Worm (Caenorhabditis elegans) whole organism, L4 larva: ENCODE data around the gene szy-4.

ENCODE experiments used
- Y48G9A.11 ChIP-seq: fragments of 200-800 bp; sonication (Bioruptor generic); IDR thresholded peaks from 2 replicates; pipeline ENCODE4 v1.3.6; 2022; ENCODE audit warnings: missing genetic modification reagents, missing genetic modification characterization, missing compliant biosample characterization
- ZK337.2 ChIP-seq: fragments of 200-800 bp; sonication (Bioruptor generic); IDR thresholded peaks from 2 replicates; pipeline ENCODE4 v1.3.6; 2022; ENCODE audit warnings: missing genetic modification reagents, missing genetic modification characterization, missing compliant biosample characterization
- aha-1 ChIP-seq: fragments of 150-350 bp; peaks from one replicate; lab custom pipeline; 2014; ENCODE audit warnings: missing biosample characterization, missing genetic modification characterization
- aly-2 ChIP-seq: sonication (generic microtip); optimal IDR thresholded peaks from 2 replicates; lab custom pipeline; 2018; ENCODE audit warnings: missing biosample characterization, missing genetic modification characterization
- ceh-82 ChIP-seq: sonication (generic microtip); optimal IDR thresholded peaks from 2 replicates; lab custom pipeline; 2017; ENCODE audit warnings: missing biosample characterization, missing genetic modification characterization
- ces-1 ChIP-seq: fragments of 150-350 bp; sonication (generic microtip); optimal IDR thresholded peaks from 4 replicates; lab custom pipeline; 2014; ENCODE audit warnings: missing biosample characterization, missing genetic modification reagents, missing genetic modification characterization
- dmd-8 ChIP-seq: fragments of 200-800 bp; sonication (Bioruptor generic); IDR thresholded peaks from 2 replicates; pipeline ENCODE4 v1.3.6; 2022; ENCODE audit warnings: missing genetic modification characterization, missing compliant biosample characterization
- dmd-9 ChIP-seq: fragments of 200-800 bp; sonication (Bioruptor generic); IDR thresholded peaks from 2 replicates; pipeline ENCODE4 v1.3.6; 2022; ENCODE audit warnings: missing genetic modification reagents, missing genetic modification characterization, missing compliant biosample characterization
- fkh-10 ChIP-seq: fragments of 150-350 bp; optimal IDR thresholded peaks from 2 replicates; lab custom pipeline; 2014; ENCODE audit warnings: missing biosample characterization, missing genetic modification reagents, missing genetic modification characterization
- hif-1 ChIP-seq, 2 experiments: sonication (generic microtip); optimal IDR thresholded peaks; 2 replicates each; lab custom pipeline; 2016 to 2017; ENCODE audit warnings: missing compliant biosample characterization in 2 of 2, missing genetic modification characterization in 2 of 2, missing genetic modification reagents in 2 of 2, missing genotype in 2 of 2, mild to moderate bottlenecking in 1 of 2
- lin-1 ChIP-seq: fragments of 200-800 bp; sonication (Bioruptor generic); IDR thresholded peaks from 2 replicates; pipeline ENCODE4 v1.3.6; 2022; ENCODE audit warnings: missing genetic modification reagents, missing genetic modification characterization, missing compliant biosample characterization
- lin-29 ChIP-seq: fragments of 200-800 bp; sonication (Bioruptor generic); IDR thresholded peaks from 2 replicates; pipeline ENCODE4 v1.3.6; 2022; ENCODE audit warnings: missing genetic modification reagents, missing genetic modification characterization, missing compliant biosample characterization
- madf-5 ChIP-seq, 2 experiments: fragments of 200-800 bp; sonication (Bioruptor generic); IDR thresholded peaks; 2 replicates each; pipeline ENCODE4 v1.3.6; 2022; ENCODE audit warnings: missing compliant biosample characterization in 2 of 2, missing genetic modification characterization in 2 of 2
- nhr-102 ChIP-seq: sonication (generic microtip); optimal IDR thresholded peaks from 2 replicates; lab custom pipeline; 2016; ENCODE audit warnings: mild to moderate bottlenecking, missing genetic modification characterization, moderate library complexity, missing compliant biosample characterization
- nhr-11 ChIP-seq: fragments of 150-350 bp; optimal IDR thresholded peaks from 2 replicates; lab custom pipeline; 2014; ENCODE audit warnings: missing biosample characterization, missing genetic modification characterization
- nhr-237 ChIP-seq: sonication (generic microtip); optimal IDR thresholded peaks from 2 replicates; lab custom pipeline; 2017; ENCODE audit warnings: missing biosample characterization, missing genetic modification characterization
- nhr-25 ChIP-seq: sonication (generic microtip); optimal IDR thresholded peaks from 2 replicates; lab custom pipeline; 2017; ENCODE audit warnings: missing genetic modification characterization, mild to moderate bottlenecking, missing compliant biosample characterization, antibody characterized with exemption, moderate library complexity, borderline replicate concordance; ENCODE audit not compliant: insufficient read depth
- nhr-48 ChIP-seq: sonication (generic microtip); optimal IDR thresholded peaks from 2 replicates; lab custom pipeline; 2016; ENCODE audit warnings: mild to moderate bottlenecking, missing genetic modification characterization, missing compliant biosample characterization
- nhr-6 ChIP-seq: fragments of 150-350 bp; optimal IDR thresholded peaks from 2 replicates; lab custom pipeline; 2014; ENCODE audit warnings: missing biosample characterization, missing genetic modification characterization
- rbr-2 ChIP-seq: sonication (generic microtip); optimal IDR thresholded peaks from 2 replicates; lab custom pipeline; 2016; ENCODE audit warnings: missing genotype, missing genetic modification characterization, missing compliant biosample characterization
- sdz-12 ChIP-seq: fragments of 200-800 bp; sonication (Bioruptor generic); optimal IDR thresholded peaks from 2 replicates; lab custom pipeline; 2018; ENCODE audit warnings: mild to moderate bottlenecking, missing genetic modification characterization, missing compliant biosample characterization
- snpc-4 ChIP-seq: fragments of 150-350 bp; optimal IDR thresholded peaks from 2 replicates; lab custom pipeline; 2014; ENCODE audit warnings: missing biosample characterization, missing genetic modification characterization
- unc-39 ChIP-seq: sonication (generic microtip); optimal IDR thresholded peaks from 2 replicates; lab custom pipeline; 2017; ENCODE audit warnings: missing biosample characterization, missing genetic modification characterization
- unc-62 ChIP-seq, 3 experiments: fragments of 150-350 bp in 1 of 3; sonication (generic microtip); optimal IDR thresholded peaks in 2 of 3; peaks in 1 of 3; 1 replicate in 1 of 3; 2 replicates in 2 of 3; lab custom pipeline; 2014 to 2017; ENCODE audit warnings: missing biosample characterization in 3 of 3, missing genetic modification characterization in 3 of 3, missing genetic modification reagents in 3 of 3, missing genotype in 1 of 3
- zfp-2 ChIP-seq: sonication (generic microtip); optimal IDR thresholded peaks from 2 replicates; lab custom pipeline; 2016; ENCODE audit warnings: mild to moderate bottlenecking, missing genetic modification characterization, missing compliant biosample characterization
- zfp-3 ChIP-seq: fragments of 200-800 bp; sonication (Bioruptor generic); conservative IDR thresholded peaks from 2 replicates; pipeline ENCODE4 v1.3.6; 2022; ENCODE audit warnings: missing genetic modification reagents, missing genetic modification characterization, missing compliant biosample characterization

szy-4 gene

ce11 chrII:6208116-6208515, 9.6 kb downstream of the szy-4 start, which contains the start of gene daf-37:
TSS of gene daf-37 (minus strand) at chrII:6208216.
- TF ChIP-seq hif-1 (tag; optimal IDR thresholded peaks at IDR 0.05; lab: Kevin White, UChicago), result no peak
- peak; percentile 44 for TF ChIP-seq aha-1 (tag; lab: Kevin White, UChicago)

- TF ChIP-seq dmd-9 (GFP tag; lab: Robert Waterston, UW) (no peak), ceh-82 (tag; lab: Kevin White, UChicago) (no peak)
- TF ChIP-seq, all 104 proteins: peak for 0
These were observed 20.9 kb downstream of the szy-4 start, which contains the start of gene mks-2 for ce11 chrII:6219346-6219745. TSS of gene mks-2 (minus strand) at chrII:6219446.

- TF ChIP-seq unc-62 (GFP tag; optimal IDR thresholded peaks at IDR 0.05 in 1 of 2; lab: Kevin White, UChicago), result peak in 1 of 2 experiments; percentile 92
- TF ChIP-seq unc-62 (tag; optimal IDR thresholded peaks at IDR 0.05; lab: Kevin White, UChicago), result no peak
- TF ChIP-seq nhr-102 (tag; lab: Kevin White, UChicago), result no peak
These were observed 23.0 kb downstream of the szy-4 start for ce11 chrII:6221470-6221869.

ce11 chrII:6222558-6222957, 24.1 kb downstream of the szy-4 start, which contains the start of gene C30B5.6:
TSS of gene C30B5.6 (minus strand) at chrII:6222658.
- TF ChIP-seq aha-1 (tag; lab: Kevin White, UChicago), result peak; percentile 29
- no peak for TF ChIP-seq unc-39 (tag; lab: Kevin White, UChicago)

- no peak for TF ChIP-seq madf-5 (GFP tag; IDR thresholded peaks at IDR 0.05; lab: Robert Waterston, UW)
- TF ChIP-seq nhr-6, result no peak
- no peak for TF ChIP-seq aha-1 (tag; lab: Kevin White, UChicago)
- TF ChIP-seq zfp-3 (GFP tag; lab: Robert Waterston, UW), result no peak
- no peak for TF ChIP-seq lin-1 (GFP tag; lab: Robert Waterston, UW)
- TF ChIP-seq nhr-11, result no peak
- TF ChIP-seq lin-29 (GFP tag; lab: Robert Waterston, UW), result no peak
- TF ChIP-seq Y48G9A.11, result no peak
- TF ChIP-seq zfp-2 (tag; lab: Kevin White, UChicago), result no peak
- no peak for TF ChIP-seq dmd-8 (GFP tag; lab: Robert Waterston, UW)
- TF ChIP-seq nhr-237 (tag; lab: Kevin White, UChicago), result no peak
- TF ChIP-seq hif-1 (tag; optimal IDR thresholded peaks at IDR 0.05; lab: Kevin White, UChicago), result no peak
- TF ChIP-seq rbr-2 (tag; lab: Kevin White, UChicago), result no peak
- TF ChIP-seq nhr-48 (tag; lab: Kevin White, UChicago), result no peak
- no peak for TF ChIP-seq ZK337.2 (GFP tag; lab: Robert Waterston, UW)
- TF ChIP-seq aly-2, result no peak
- TF ChIP-seq snpc-4 (tag; lab: Kevin White, UChicago), result no peak
These were observed 25.3 kb downstream of the szy-4 start for ce11 chrII:6223755-6224154.

ce11 chrII:6226995-6227394, 28.5 kb downstream of the szy-4 start, which contains the start of gene srsy-2:
TSS of gene srsy-2 (minus strand) at chrII:6227095.
- TF ChIP-seq fkh-10 (GFP tag; lab: Kevin White, UChicago) (peak; percentile 32), aha-1 (tag; lab: Kevin White, UChicago) (peak; percentile 28), nhr-25 (tag; lab: Kevin White, UChicago) (no peak)

ce11 chrII:6230116-6230515, 31.6 kb downstream of the szy-4 start:
- peak; percentile 26 for TF ChIP-seq ces-1 (GFP tag; lab: Kevin White, UChicago)
- TF ChIP-seq sdz-12 (GFP tag; lab: Kevin White, UChicago), result no peak
